Worm (Caenorhabditis elegans): Measurements from ENCODE around the gene srx-116.

- TF ChIP-seq nhr-111 (GFP tag; optimal IDR thresholded peaks at IDR 0.05) (no peak), fkh-10 (GFP tag; optimal IDR thresholded peaks at IDR 0.05) (no peak), ceh-82 (tag; optimal IDR thresholded peaks at IDR 0.05) (no peak), pqm-1 (tag; optimal IDR thresholded peaks at IDR 0.05) (no peak), tra-1 (GFP tag; IDR thresholded peaks at IDR 0.05) (no peak), unc-62 (GFP tag; optimal IDR thresholded peaks at IDR 0.05 in 1 of 2) (no peak), unc-62 (tag; optimal IDR thresholded peaks at IDR 0.05) (no peak), lsy-2 (tag; optimal IDR thresholded peaks at IDR 0.05) (no peak), nhr-10 (tag; optimal IDR thresholded peaks at IDR 0.05) (no peak), snpc-4 (tag; optimal IDR thresholded peaks at IDR 0.05) (no peak), egl-43 (GFP tag; IDR thresholded peaks at IDR 0.05) (no peak), hlh-30 (tag; optimal IDR thresholded peaks at IDR 0.05; ENCODE audit: insufficient read depth) (no peak), daf-16 (GFP tag; optimal IDR thresholded peaks at IDR 0.05) (peak in 1 of 2 experiments; percentile 15), daf-16 (tag; optimal IDR thresholded peaks at IDR 0.05) (peak; percentile 26), egl-27 (tag; optimal IDR thresholded peaks at IDR 0.05) (no peak), arid-1 (GFP tag; conservative IDR thresholded peaks at IDR 0.05) (no peak)
Observed at ce11 chrV:12634746-12635145, 36.0 kb upstream of the srx-116 start.

All from whole organism, L4 larva.